Fruit fly (Drosophila melanogaster) whole organism, embryonic: Measurements from ENCODE around the gene meep.

Source experiments
- ATbp ChIP-seq: fragments of 200-800 bp; sonication (Bioruptor generic); optimal IDR thresholded peaks from 2 replicates; lab custom pipeline; 2017; ENCODE audit warnings: missing biosample characterization, mild to moderate bottlenecking, missing genetic modification characterization, missing genetic modification reagents
- Aef1 ChIP-seq: fragments of 200-800 bp; sonication (Bioruptor generic); IDR thresholded peaks from 3 replicates; pipeline ENCODE4 v1.3.6; 2022; ENCODE audit warnings: missing biosample characterization, missing genetic modification characterization
- B-H2 ChIP-seq: fragments of 200-800 bp; sonication (Bioruptor generic); optimal IDR thresholded peaks from 2 replicates; lab custom pipeline; 2018; ENCODE audit warnings: missing biosample characterization, mild to moderate bottlenecking, missing genetic modification characterization
- BEAF-32 ChIP-seq: fragments of 200-800 bp; sonication (Bioruptor generic); optimal IDR thresholded peaks from 3 replicates; lab custom pipeline; 2017; ENCODE audit warnings: missing biosample characterization, missing genetic modification characterization, mild to moderate bottlenecking, moderate library complexity, missing genetic modification reagents
- Bgb ChIP-seq: fragments of 200-800 bp; sonication (Bioruptor generic); IDR thresholded peaks from 2 replicates; pipeline ENCODE4 v1.3.6; 2022; ENCODE audit warnings: missing biosample characterization, missing genetic modification characterization; ENCODE audit not compliant: partially characterized antibody
- Bteb2 ChIP-seq: fragments of 200-800 bp; sonication (Bioruptor generic); optimal IDR thresholded peaks from 2 replicates; lab custom pipeline; 2016; ENCODE audit warnings: missing biosample characterization, missing genetic modification characterization
- CG10959 ChIP-seq: fragments of 200-800 bp; sonication (Bioruptor generic); IDR thresholded peaks from 2 replicates; pipeline ENCODE4 v1.3.6; 2022; ENCODE audit warnings: missing biosample characterization, missing genetic modification characterization
- CG12236 ChIP-seq: fragments of 200-800 bp; sonication (Bioruptor generic); optimal IDR thresholded peaks from 2 replicates; lab custom pipeline; 2016; ENCODE audit warnings: missing biosample characterization, missing genetic modification characterization
- CG12744 ChIP-seq: fragments of 200-800 bp; sonication (Bioruptor generic); optimal IDR thresholded peaks from 2 replicates; lab custom pipeline; 2016; ENCODE audit warnings: missing biosample characterization, missing genetic modification characterization
- CG16813 ChIP-seq: fragments of 200-800 bp; sonication (Bioruptor generic); IDR thresholded peaks from 3 replicates; pipeline ENCODE4 v1.3.6; 2022; ENCODE audit warnings: missing biosample characterization, missing genetic modification characterization; ENCODE audit not compliant: partially characterized antibody
- CG17328 ChIP-seq: fragments of 200-800 bp; sonication (Bioruptor generic); IDR thresholded peaks from 2 replicates; pipeline ENCODE4 v1.3.6; 2022; ENCODE audit warnings: missing biosample characterization, missing genetic modification characterization
- CG17359 ChIP-seq: fragments of 200-800 bp; sonication (Bioruptor generic); optimal IDR thresholded peaks from 3 replicates; lab custom pipeline; 2018; ENCODE audit warnings: missing biosample characterization, mild to moderate bottlenecking, missing genetic modification characterization, moderate library complexity
- CG17912 ChIP-seq: fragments of 200-800 bp; sonication (Bioruptor generic); optimal IDR thresholded peaks from 2 replicates; lab custom pipeline; 2018; ENCODE audit warnings: missing biosample characterization, mild to moderate bottlenecking, missing genetic modification characterization
- CG30403 ChIP-seq: fragments of 200-800 bp; sonication (Bioruptor generic); optimal IDR thresholded peaks from 3 replicates; lab custom pipeline; 2016; ENCODE audit warnings: missing biosample characterization, missing genetic modification characterization
- CG32772 ChIP-seq: fragments of 200-800 bp; sonication (Bioruptor generic); IDR thresholded peaks from 2 replicates; pipeline ENCODE4 v1.3.6; 2022; ENCODE audit warnings: missing biosample characterization, missing genetic modification characterization
- CG4282 ChIP-seq: fragments of 200-800 bp; sonication (Bioruptor generic); optimal IDR thresholded peaks from 2 replicates; lab custom pipeline; 2016; ENCODE audit warnings: missing biosample characterization, missing genetic modification characterization
- CG6254 ChIP-seq: fragments of 200-800 bp; sonication (Bioruptor generic); optimal IDR thresholded peaks from 3 replicates; lab custom pipeline; 2017; ENCODE audit warnings: mild to moderate bottlenecking, missing biosample characterization, missing genetic modification reagents, missing genetic modification characterization
- CG7839 ChIP-seq: fragments of 200-800 bp; sonication (Bioruptor generic); optimal IDR thresholded peaks from 3 replicates; lab custom pipeline; 2018; ENCODE audit warnings: missing biosample characterization, mild to moderate bottlenecking, missing genetic modification characterization, moderate library complexity
- CG9609 ChIP-seq: fragments of 200-800 bp; sonication (Bioruptor generic); optimal IDR thresholded peaks from 3 replicates; lab custom pipeline; 2016; ENCODE audit warnings: missing biosample characterization, missing genetic modification characterization
- CG9876 ChIP-seq: fragments of 200-800 bp; sonication (Bioruptor generic); optimal IDR thresholded peaks from 2 replicates; lab custom pipeline; 2016; ENCODE audit warnings: missing biosample characterization, missing genetic modification characterization
- Dfd ChIP-seq, 2 experiments: fragments of >200 bp; optimal IDR thresholded peaks; 2 replicates each; lab custom pipeline; 2017; ENCODE audit warnings: missing biosample characterization in 2 of 2, missing genetic modification characterization in 2 of 2
- Doc3 ChIP-seq: fragments of 200-800 bp; sonication (Bioruptor generic); IDR thresholded peaks from 3 replicates; pipeline ENCODE4 v1.3.6; 2022; ENCODE audit warnings: missing biosample characterization, missing genetic modification characterization; ENCODE audit not compliant: partially characterized antibody
- MESR4 ChIP-seq: fragments of 200-800 bp; sonication (Bioruptor generic); optimal IDR thresholded peaks from 2 replicates; lab custom pipeline; 2018; ENCODE audit warnings: missing biosample characterization, mild to moderate bottlenecking, missing genetic modification characterization, moderate library complexity
- Med ChIP-seq: fragments of 200-800 bp; sonication (Bioruptor generic); peaks from one replicate; lab custom pipeline; 2016; ENCODE audit warnings: missing biosample characterization, missing genetic modification characterization, mild to moderate bottlenecking, inconsistent platforms, moderate library complexity
- Mes4 ChIP-seq: fragments of 200-800 bp; sonication (Bioruptor generic); optimal IDR thresholded peaks from 2 replicates; lab custom pipeline; 2016; ENCODE audit warnings: missing biosample characterization, missing genetic modification characterization
- Mrtf ChIP-seq: fragments of 200-800 bp; sonication (Bioruptor generic); IDR thresholded peaks from 3 replicates; pipeline ENCODE4 v1.3.6; 2022; ENCODE audit warnings: missing biosample characterization, missing genetic modification characterization
- Ptx1 ChIP-seq: fragments of 200-800 bp; sonication (Bioruptor generic); IDR thresholded peaks from 2 replicates; pipeline ENCODE4 v1.3.6; 2022; ENCODE audit warnings: missing biosample characterization, missing genetic modification characterization
- Rx ChIP-seq: fragments of 200-800 bp; sonication (Bioruptor generic); IDR thresholded peaks from 2 replicates; pipeline ENCODE4 v1.3.6; 2022; ENCODE audit warnings: missing biosample characterization, missing genetic modification characterization
- ac ChIP-seq: fragments of 200-800 bp; sonication (Bioruptor generic); optimal IDR thresholded peaks from 3 replicates; lab custom pipeline; 2017; ENCODE audit warnings: missing biosample characterization, mild to moderate bottlenecking, missing genetic modification characterization
- amos ChIP-seq: fragments of 200-800 bp; sonication (Bioruptor generic); IDR thresholded peaks from 2 replicates; pipeline ENCODE4 v1.3.6; 2022; ENCODE audit warnings: missing biosample characterization, missing genetic modification characterization; ENCODE audit not compliant: partially characterized antibody
- ara ChIP-seq: fragments of 200-800 bp; sonication (Bioruptor generic); IDR thresholded peaks from 2 replicates; pipeline ENCODE4 v1.3.6; 2022; ENCODE audit warnings: missing biosample characterization, missing genetic modification characterization
- bab2 ChIP-seq: fragments of 200-800 bp; sonication (Bioruptor generic); optimal IDR thresholded peaks from 2 replicates; lab custom pipeline; 2016; ENCODE audit warnings: missing biosample characterization, missing genetic modification characterization
- bigmax ChIP-seq: fragments of 200-800 bp; sonication (Bioruptor generic); optimal IDR thresholded peaks from 2 replicates; lab custom pipeline; 2018; ENCODE audit warnings: missing biosample characterization, mild to moderate bottlenecking, missing genetic modification characterization
- crc ChIP-seq: fragments of 200-800 bp; sonication (Bioruptor generic); optimal IDR thresholded peaks from 2 replicates; lab custom pipeline; 2016; ENCODE audit warnings: missing biosample characterization, missing genetic modification characterization
- esg ChIP-seq: fragments of 200-800 bp; sonication (Bioruptor generic); conservative IDR thresholded peaks from 2 replicates; pipeline ENCODE4 v1.3.6; 2022; ENCODE audit warnings: missing biosample characterization, missing genetic modification characterization
- fd64A ChIP-seq: fragments of 200-800 bp; sonication (Bioruptor generic); optimal IDR thresholded peaks from 3 replicates; lab custom pipeline; 2018; ENCODE audit warnings: missing biosample characterization, mild to moderate bottlenecking, missing genetic modification characterization
- fru ChIP-seq: fragments of >200 bp; optimal IDR thresholded peaks from 2 replicates; lab custom pipeline; 2017
- grau ChIP-seq: fragments of 200-800 bp; optimal IDR thresholded peaks from 3 replicates; lab custom pipeline; 2019; ENCODE audit warnings: missing biosample characterization, mild to moderate bottlenecking, missing genetic modification characterization, moderate library complexity
- kah ChIP-seq: fragments of 200-800 bp; sonication (Bioruptor generic); optimal IDR thresholded peaks from 2 replicates; lab custom pipeline; 2018; ENCODE audit warnings: missing biosample characterization, mild to moderate bottlenecking, missing genetic modification characterization
- nmo ChIP-seq: fragments of 200-800 bp; sonication (Bioruptor generic); optimal IDR thresholded peaks from 2 replicates; lab custom pipeline; 2018; ENCODE audit warnings: missing biosample characterization, mild to moderate bottlenecking, missing genetic modification characterization, moderate library complexity
- pros ChIP-seq: fragments of 200-800 bp; sonication (Bioruptor generic); optimal IDR thresholded peaks from 3 replicates; lab custom pipeline; 2019; ENCODE audit warnings: missing biosample characterization, mild to moderate bottlenecking, missing genetic modification characterization, moderate library complexity
- row ChIP-seq: fragments of 200-800 bp; sonication (Bioruptor generic); IDR thresholded peaks from 3 replicates; pipeline ENCODE4 v1.3.6; 2022; ENCODE audit warnings: missing biosample characterization, missing genetic modification characterization
- sd ChIP-seq: fragments of 200-800 bp; sonication (Bioruptor generic); optimal IDR thresholded peaks from 3 replicates; lab custom pipeline; 2018; ENCODE audit warnings: missing biosample characterization, mild to moderate bottlenecking, missing genetic modification characterization, moderate library complexity
- sim ChIP-seq: fragments of 200-800 bp; sonication (Bioruptor generic); IDR thresholded peaks from 2 replicates; pipeline ENCODE4 v1.3.6; 2022; ENCODE audit warnings: missing biosample characterization, missing genetic modification characterization
- so ChIP-seq: fragments of 200-800 bp; sonication (Bioruptor generic); IDR thresholded peaks from 3 replicates; pipeline ENCODE4 v1.3.6; 2022; ENCODE audit warnings: missing biosample characterization, missing genetic modification characterization
- tll ChIP-seq, 2 experiments: fragments of 200-800 bp in 1 of 2; fragments of >200 bp in 1 of 2; sonication (Bioruptor generic) in 1 of 2; optimal IDR thresholded peaks; 2 replicates each; lab custom pipeline; 2017 to 2019; ENCODE audit warnings: missing biosample characterization in 2 of 2, missing genetic modification characterization in 2 of 2, mild to moderate bottlenecking in 1 of 2, moderate library complexity in 1 of 2
- wek ChIP-seq: fragments of 200-800 bp; sonication (Bioruptor generic); optimal IDR thresholded peaks from 3 replicates; lab custom pipeline; 2018; ENCODE audit warnings: missing biosample characterization, mild to moderate bottlenecking, missing genetic modification characterization, moderate library complexity
- zen2 ChIP-seq: fragments of 200-800 bp; sonication (Bioruptor generic); IDR thresholded peaks from 3 replicates; pipeline ENCODE4 v1.3.6; 2022; ENCODE audit warnings: missing biosample characterization, missing genetic modification characterization; ENCODE audit not compliant: partially characterized antibody
- zf30C ChIP-seq: fragments of 200-800 bp; sonication (Bioruptor generic); optimal IDR thresholded peaks from 3 replicates; lab custom pipeline; 2018; ENCODE audit warnings: missing biosample characterization, mild to moderate bottlenecking, missing genetic modification characterization

Gene meep

dm6 chr3L:1166945-1167913, 35.6 kb downstream of the meep start (continued):
- no peak for TF ChIP-seq esg (GFP tag; lab: Robert Waterston, UW)
- TF ChIP-seq pros = peak; percentile 84
- TF ChIP-seq CG32772 = peak; percentile 62
- TF ChIP-seq CG7839 (tag; lab: Kevin White, UChicago) = peak; percentile 28
- 0 out of 2 replicates have a peak, but pooled peaks have one; percentile 11 for TF ChIP-seq Ptx1 (GFP tag; lab: Robert Waterston, UW)
- no peak for TF ChIP-seq sd
- no peak for TF ChIP-seq CG12744 (GFP tag; lab: Kevin White, UChicago)
- no peak for TF ChIP-seq zen2 (GFP tag; lab: Robert Waterston, UW)
- no peak for TF ChIP-seq bigmax (GFP tag; lab: Kevin White, UChicago)
- no peak for TF ChIP-seq so (GFP tag; lab: Robert Waterston, UW)
- TF ChIP-seq fru = no peak
- no peak for TF ChIP-seq MESR4 (GFP tag; lab: Kevin White, UChicago)
- no peak for TF ChIP-seq Rx (GFP tag; lab: Robert Waterston, UW)
- TF ChIP-seq grau (tag; lab: Kevin White, UChicago) = peak; percentile 19
- TF ChIP-seq ATbp (GFP tag; lab: Kevin White, UChicago) = peak; percentile 12
- no peak for TF ChIP-seq Aef1
- no peak for TF ChIP-seq amos
- no peak for TF ChIP-seq BEAF-32 (GFP tag; lab: Kevin White, UChicago)
- peak; percentile 62 for TF ChIP-seq row (GFP tag; lab: Robert Waterston, UW)
- TF ChIP-seq ara (GFP tag; lab: Robert Waterston, UW) = peak; percentile 71
- no peak for TF ChIP-seq Mrtf
- TF ChIP-seq fd64A = peak; percentile 42
- TF ChIP-seq Dfd (GFP tag; optimal IDR thresholded peaks at IDR 0.05; lab: Kevin White, UChicago) = no peak
- no peak for TF ChIP-seq CG17912 (GFP tag; lab: Kevin White, UChicago)
- peak; percentile 36 for TF ChIP-seq nmo (GFP tag; lab: Kevin White, UChicago)
- TF ChIP-seq ac = peak; percentile 60
- no peak for TF ChIP-seq Bteb2
- peak; percentile 31 for TF ChIP-seq crc (GFP tag; lab: Kevin White, UChicago)
- TF ChIP-seq CG10959 (GFP tag; lab: Robert Waterston, UW) = peak; percentile 56
- TF ChIP-seq CG4282 (GFP tag; lab: Kevin White, UChicago) = no peak
- TF ChIP-seq CG17328 (GFP tag; lab: Robert Waterston, UW) = no peak
- peak; percentile 40 for TF ChIP-seq CG17359 (tag; lab: Kevin White, UChicago)
- TF ChIP-seq Bgb (GFP tag; lab: Robert Waterston, UW) = no peak
- TF ChIP-seq CG12236 (GFP tag; lab: Kevin White, UChicago) = no peak
- TF ChIP-seq Med (GFP tag; lab: Kevin White, UChicago) = peak; percentile 60
- TF ChIP-seq CG6254 (GFP tag; lab: Kevin White, UChicago) = no peak
- TF ChIP-seq CG16813 (GFP tag; lab: Robert Waterston, UW) = no peak
- peak; percentile 14 for TF ChIP-seq CG30403 (GFP tag; lab: Kevin White, UChicago)
- no peak for TF ChIP-seq kah (GFP tag; lab: Kevin White, UChicago)
- peak; percentile 19 for TF ChIP-seq CG9609 (GFP tag; lab: Kevin White, UChicago)
- peak; percentile 81 for TF ChIP-seq bab2 (GFP tag; lab: Kevin White, UChicago)
- no peak for TF ChIP-seq Doc3
- TF ChIP-seq CG9876 (GFP tag; lab: Kevin White, UChicago) = no peak
- TF ChIP-seq zf30C = peak; percentile 91
- no peak for TF ChIP-seq sim (GFP tag; lab: Robert Waterston, UW)
- no peak for TF ChIP-seq wek
- peak in 1 of 2 experiments; percentile 33 for TF ChIP-seq tll (GFP tag; optimal IDR thresholded peaks at IDR 0.05; lab: Kevin White, UChicago)
- TF ChIP-seq B-H2 (GFP tag; lab: Kevin White, UChicago) = no peak
- TF ChIP-seq Mes4 (GFP tag; lab: Kevin White, UChicago) = no peak
